Worm (Caenorhabditis elegans) whole organism, late embryonic: ENCODE measurements around the gene nspc-9.
A peak's percentile ranks its signal among the peaks of the same experiment; 100 is the strongest.

Source experiments
- C38D4.7 ChIP-seq: fragments of 200-800 bp; sonication (Bioruptor generic); optimal IDR thresholded peaks from 2 replicates; lab custom pipeline; 2018; ENCODE audit warnings: mild to moderate bottlenecking, missing genetic modification characterization, moderate library complexity, missing compliant biosample characterization
- F13H6.1 ChIP-seq: sonication (generic microtip); optimal IDR thresholded peaks from 2 replicates; lab custom pipeline; 2016; ENCODE audit warnings: missing genetic modification characterization, missing compliant biosample characterization
- K02D7.2 ChIP-seq: sonication (generic microtip); optimal IDR thresholded peaks from 2 replicates; lab custom pipeline; 2017; ENCODE audit warnings: mild to moderate bottlenecking, missing genetic modification characterization, missing compliant biosample characterization
- K09A11.1 ChIP-seq: sonication (generic microtip); optimal IDR thresholded peaks from 2 replicates; lab custom pipeline; 2017; ENCODE audit warnings: antibody characterized with exemption, mild to moderate bottlenecking, missing genetic modification characterization, missing compliant biosample characterization; ENCODE audit not compliant: insufficient read depth
- T23F11.4 ChIP-seq: fragments of 200-800 bp; sonication (Bioruptor generic); optimal IDR thresholded peaks from 2 replicates; lab custom pipeline; 2018; ENCODE audit warnings: mild to moderate bottlenecking, missing genetic modification characterization, missing compliant biosample characterization
- Y22D7AL.16 ChIP-seq: sonication (generic microtip); optimal IDR thresholded peaks from 2 replicates; lab custom pipeline; 2016; ENCODE audit warnings: missing genetic modification characterization, missing compliant biosample characterization
- ahr-1 ChIP-seq: sonication (generic microtip); optimal IDR thresholded peaks from 2 replicates; lab custom pipeline; 2016; ENCODE audit warnings: missing genetic modification characterization, missing compliant biosample characterization
- ceh-2 ChIP-seq: sonication (generic microtip); optimal IDR thresholded peaks from 2 replicates; lab custom pipeline; 2016; ENCODE audit warnings: missing genotype, missing genetic modification characterization, missing compliant biosample characterization
- ceh-22 ChIP-seq: sonication (generic microtip); optimal IDR thresholded peaks from 2 replicates; lab custom pipeline; 2017; ENCODE audit warnings: missing biosample characterization, missing genetic modification characterization
- ceh-24 ChIP-seq: sonication (generic microtip); optimal IDR thresholded peaks from 2 replicates; lab custom pipeline; 2016; ENCODE audit warnings: mild to moderate bottlenecking, missing genetic modification characterization, missing compliant biosample characterization
- ceh-30 ChIP-seq: fragments of 150-350 bp; optimal IDR thresholded peaks from 2 replicates; lab custom pipeline; 2014; ENCODE audit warnings: missing biosample characterization, missing genetic modification characterization
- ceh-34 ChIP-seq: sonication (generic microtip); optimal IDR thresholded peaks from 2 replicates; lab custom pipeline; 2016; ENCODE audit warnings: mild to moderate bottlenecking, missing genetic modification characterization, missing compliant biosample characterization
- ceh-45 ChIP-seq: fragments of 200-800 bp; sonication (Bioruptor generic); IDR thresholded peaks from 2 replicates; pipeline ENCODE4 v1.3.6; 2022; ENCODE audit warnings: missing genetic modification reagents, missing genetic modification characterization, missing compliant biosample characterization
- ceh-48 ChIP-seq: sonication (generic microtip); optimal IDR thresholded peaks from 2 replicates; lab custom pipeline; 2016; ENCODE audit warnings: missing genetic modification characterization, inconsistent platforms, missing compliant biosample characterization
- ceh-9 ChIP-seq: sonication (generic microtip); optimal IDR thresholded peaks from 2 replicates; lab custom pipeline; 2016; ENCODE audit warnings: mild to moderate bottlenecking, missing genetic modification characterization, inconsistent platforms, missing compliant biosample characterization
- che-1 ChIP-seq: sonication (generic microtip); optimal IDR thresholded peaks from 2 replicates; lab custom pipeline; 2016; ENCODE audit warnings: mild to moderate bottlenecking, missing genetic modification characterization, missing compliant biosample characterization
- dve-1 ChIP-seq: sonication (generic microtip); optimal IDR thresholded peaks from 2 replicates; lab custom pipeline; 2017; ENCODE audit warnings: antibody characterized with exemption, mild to moderate bottlenecking, missing genetic modification characterization, missing compliant biosample characterization
- elt-2 ChIP-seq: sonication (generic microtip); optimal IDR thresholded peaks from 2 replicates; lab custom pipeline; 2016; ENCODE audit warnings: missing genetic modification reagents, missing genetic modification characterization, missing compliant biosample characterization
- elt-4 ChIP-seq: sonication (generic microtip); optimal IDR thresholded peaks from 2 replicates; lab custom pipeline; 2016; ENCODE audit warnings: missing genetic modification characterization, missing compliant biosample characterization
- eyg-1 ChIP-seq: sonication (generic microtip); optimal IDR thresholded peaks from 2 replicates; lab custom pipeline; 2016; ENCODE audit warnings: missing genotype, missing genetic modification characterization, missing compliant biosample characterization
- hlh-13 ChIP-seq: fragments of 200-800 bp; sonication (Bioruptor generic); optimal IDR thresholded peaks from 2 replicates; lab custom pipeline; 2018; ENCODE audit warnings: mild to moderate bottlenecking, missing genetic modification characterization, missing compliant biosample characterization
- hlh-30 ChIP-seq: sonication (generic microtip); optimal IDR thresholded peaks from 2 replicates; lab custom pipeline; 2017; ENCODE audit warnings: antibody characterized with exemption, missing genetic modification characterization, missing compliant biosample characterization; ENCODE audit not compliant: insufficient read depth
- hlh-8 ChIP-seq: sonication (generic microtip); optimal IDR thresholded peaks from 2 replicates; lab custom pipeline; 2016; ENCODE audit warnings: missing genotype, missing genetic modification characterization, missing compliant biosample characterization
- madf-2 ChIP-seq: sonication (generic microtip); optimal IDR thresholded peaks from 2 replicates; lab custom pipeline; 2017; ENCODE audit warnings: missing genetic modification characterization, missing compliant biosample characterization
- nhr-232 ChIP-seq: sonication (generic microtip); optimal IDR thresholded peaks from 2 replicates; lab custom pipeline; 2016; ENCODE audit warnings: missing genetic modification characterization, missing compliant biosample characterization
- odd-2 ChIP-seq: sonication (generic microtip); optimal IDR thresholded peaks from 2 replicates; lab custom pipeline; 2017; ENCODE audit warnings: antibody characterized with exemption, mild to moderate bottlenecking, missing genetic modification characterization, missing compliant biosample characterization
- pag-3 ChIP-seq: sonication (generic microtip); optimal IDR thresholded peaks from 2 replicates; lab custom pipeline; 2016; ENCODE audit warnings: missing compliant biosample characterization, missing genetic modification characterization, borderline replicate concordance
- pax-1 ChIP-seq: fragments of 150-350 bp; optimal IDR thresholded peaks from 2 replicates; lab custom pipeline; 2014; ENCODE audit warnings: missing biosample characterization, missing genetic modification characterization
- pha-4 ChIP-seq: fragments of 150-350 bp; optimal IDR thresholded peaks from 2 replicates; lab custom pipeline; 2018; ENCODE audit warnings: missing biosample characterization, missing genetic modification reagents, missing genetic modification characterization
- pqm-1 ChIP-seq: sonication (generic microtip); optimal IDR thresholded peaks from 2 replicates; lab custom pipeline; 2016; ENCODE audit warnings: missing genetic modification characterization, missing compliant biosample characterization
- pros-1 ChIP-seq: fragments of 150-350 bp; optimal IDR thresholded peaks from 2 replicates; lab custom pipeline; 2014; ENCODE audit warnings: missing biosample characterization, missing genetic modification reagents, missing genetic modification characterization
- rnt-1 ChIP-seq: sonication (generic microtip); optimal IDR thresholded peaks from 2 replicates; lab custom pipeline; 2016; ENCODE audit warnings: missing genetic modification characterization, missing compliant biosample characterization
- sox-2 ChIP-seq: fragments of 200-800 bp; sonication (Bioruptor generic); IDR thresholded peaks from 2 replicates; pipeline ENCODE4 v1.3.6; 2022; ENCODE audit warnings: missing genetic modification reagents, missing genetic modification characterization, missing compliant biosample characterization
- sox-4 ChIP-seq: sonication (generic microtip); optimal IDR thresholded peaks from 2 replicates; lab custom pipeline; 2017; ENCODE audit warnings: mild to moderate bottlenecking, missing genetic modification characterization, inconsistent platforms, missing compliant biosample characterization
- syd-9 ChIP-seq: sonication (generic microtip); optimal IDR thresholded peaks from 2 replicates; lab custom pipeline; 2016; ENCODE audit warnings: mild to moderate bottlenecking, missing genetic modification characterization, moderate library complexity, missing compliant biosample characterization
- tbx-2 ChIP-seq: sonication (generic microtip); optimal IDR thresholded peaks from 2 replicates; lab custom pipeline; 2016; ENCODE audit warnings: missing genetic modification characterization, missing compliant biosample characterization
- tbx-7 ChIP-seq: sonication (generic microtip); optimal IDR thresholded peaks from 2 replicates; lab custom pipeline; 2016; ENCODE audit warnings: missing genotype, missing genetic modification characterization, missing compliant biosample characterization
- unc-3 ChIP-seq, 2 experiments: fragments of 200-800 bp in 1 of 2; sonication (Bioruptor generic) in 1 of 2; sonication (generic microtip) in 1 of 2; conservative IDR thresholded peaks in 1 of 2; optimal IDR thresholded peaks in 1 of 2; 2 replicates each; pipeline versions ENCODE4 v1.3.6 to Lab custom; 2016 to 2022; ENCODE audit warnings: missing compliant biosample characterization in 2 of 2, missing genetic modification characterization in 2 of 2, missing genetic modification reagents in 1 of 2
- unc-42 ChIP-seq: sonication (generic microtip); optimal IDR thresholded peaks from 2 replicates; lab custom pipeline; 2016; ENCODE audit warnings: missing genotype, missing genetic modification characterization, missing compliant biosample characterization
- unc-55 ChIP-seq: sonication (generic microtip); optimal IDR thresholded peaks from 2 replicates; lab custom pipeline; 2017; ENCODE audit warnings: missing biosample characterization, missing genetic modification reagents, missing genetic modification characterization
- zip-5 ChIP-seq: sonication (generic microtip); optimal IDR thresholded peaks from 2 replicates; lab custom pipeline; 2016; ENCODE audit warnings: missing genetic modification characterization, missing compliant biosample characterization

nspc-9 gene

DNA sequence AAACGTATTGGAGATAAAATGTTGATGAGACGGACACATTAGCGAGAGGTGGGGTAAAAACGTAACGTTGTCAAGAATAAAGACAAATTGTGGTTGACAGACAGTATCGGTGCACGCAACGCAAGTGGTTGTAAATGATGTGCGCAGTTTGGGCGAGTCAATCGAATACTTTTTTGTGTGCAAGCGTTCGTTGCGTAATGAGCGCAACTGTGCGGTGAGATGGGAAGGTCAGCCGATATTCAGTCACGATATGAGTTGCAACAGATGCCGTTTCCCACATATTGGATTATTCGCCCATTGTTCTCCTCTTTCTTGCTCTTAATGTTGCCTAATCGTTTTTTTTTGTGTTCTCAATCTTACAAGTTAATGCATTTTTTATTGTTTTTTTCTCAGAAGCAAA lies 22.4 kb downstream of the nspc-9 start, which contains the start of gene ceh-40:
Gene ceh-40, minus strand, starts transcription at position 41 of the 400 bp plus-strand sequence.
- no peak for TF ChIP-seq elt-4 (tag; lab: Kevin White, UChicago)
- TF ChIP-seq sox-4, result no peak
- TF ChIP-seq K02D7.2 (tag; lab: Kevin White, UChicago), result no peak
- TF ChIP-seq pax-1 (tag; lab: Kevin White, UChicago), result no peak
- TF ChIP-seq unc-55 (GFP tag; lab: Kevin White, UChicago), result peak; percentile 49
- no peak for TF ChIP-seq zip-5
- TF ChIP-seq Y22D7AL.16 (tag; lab: Kevin White, UChicago), result no peak
- no peak for TF ChIP-seq ceh-9
- TF ChIP-seq hlh-13 (GFP tag; lab: Kevin White, UChicago), result no peak
- no peak for TF ChIP-seq ceh-45
- TF ChIP-seq eyg-1 (tag; lab: Kevin White, UChicago), result no peak
- peak; percentile 26 for TF ChIP-seq elt-2
- TF ChIP-seq ceh-48 (tag; lab: Kevin White, UChicago), result no peak
- no peak for TF ChIP-seq ceh-2 (tag; lab: Kevin White, UChicago)
- no peak for TF ChIP-seq dve-1 (tag; lab: Kevin White, UChicago)
- TF ChIP-seq hlh-8 (tag; lab: Kevin White, UChicago), result no peak
- TF ChIP-seq tbx-2, result peak; percentile 35
- no peak for TF ChIP-seq K09A11.1 (tag; lab: Kevin White, UChicago)
- TF ChIP-seq nhr-232, result no peak
- TF ChIP-seq hlh-30, result no peak
- no peak for TF ChIP-seq ahr-1 (tag; lab: Kevin White, UChicago)
- TF ChIP-seq che-1, result no peak

DNA sequence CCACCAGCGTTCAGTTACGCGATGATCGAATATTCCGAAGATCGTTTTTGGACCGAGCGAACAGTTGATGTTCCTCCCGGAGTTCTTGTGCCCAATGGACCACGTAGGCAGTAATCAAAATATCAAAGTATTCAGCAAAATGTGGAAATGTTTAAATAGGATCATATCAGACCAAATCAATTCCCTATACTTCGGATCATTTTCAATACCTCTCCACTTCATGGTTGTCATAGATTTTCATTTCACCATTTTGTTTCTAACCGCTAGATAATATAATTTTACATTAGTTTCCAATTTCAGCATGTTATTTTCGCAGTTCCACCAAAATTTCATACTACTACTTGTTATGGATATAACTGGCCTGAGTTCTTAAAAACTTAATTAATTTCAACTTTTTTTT lies 25.6 kb downstream of the nspc-9 start:
- no peak for TF ChIP-seq sox-2 (GFP tag; lab: Robert Waterston, UW)
- TF ChIP-seq unc-42 (tag; lab: Kevin White, UChicago), result no peak

DNA sequence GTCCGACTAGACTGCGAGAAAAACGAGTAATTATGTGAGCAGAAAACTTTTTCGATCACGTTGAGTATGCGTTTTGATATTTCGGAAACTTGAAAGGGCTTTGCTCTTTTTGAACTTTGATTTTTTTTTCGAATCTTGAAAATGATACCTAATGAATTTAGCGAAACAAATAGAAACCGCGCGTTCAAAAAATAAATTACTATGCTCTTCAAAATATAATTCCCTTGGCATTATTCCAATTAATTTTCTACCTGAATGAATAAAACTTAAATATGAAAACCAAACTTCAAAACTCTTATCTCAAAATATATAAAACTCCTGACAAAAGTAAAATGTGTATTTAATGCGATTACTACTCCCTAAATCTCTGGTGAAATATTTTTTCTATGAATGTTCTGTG lies 27.9 kb downstream of the nspc-9 start, which contains the start of gene xtr-2:
Gene xtr-2, plus strand, starts transcription at position 301 of the 400 bp plus-strand sequence.
- TF ChIP-seq odd-2 (tag; lab: Kevin White, UChicago) (no peak), pag-3 (tag; lab: Kevin White, UChicago) (no peak), Y22D7AL.16 (tag; lab: Kevin White, UChicago) (no peak), ceh-24 (tag; lab: Kevin White, UChicago) (no peak), syd-9 (tag; lab: Kevin White, UChicago) (no peak), ceh-2 (tag; lab: Kevin White, UChicago) (no peak), hlh-13 (GFP tag; lab: Kevin White, UChicago) (no peak), rnt-1 (no peak), ahr-1 (tag; lab: Kevin White, UChicago) (no peak), tbx-7 (tag; lab: Kevin White, UChicago) (no peak), K02D7.2 (tag; lab: Kevin White, UChicago) (no peak), eyg-1 (tag; lab: Kevin White, UChicago) (no peak), ceh-30 (no peak), zip-5 (no peak)
- TF ChIP-seq, all 69 proteins: peak for 0

DNA sequence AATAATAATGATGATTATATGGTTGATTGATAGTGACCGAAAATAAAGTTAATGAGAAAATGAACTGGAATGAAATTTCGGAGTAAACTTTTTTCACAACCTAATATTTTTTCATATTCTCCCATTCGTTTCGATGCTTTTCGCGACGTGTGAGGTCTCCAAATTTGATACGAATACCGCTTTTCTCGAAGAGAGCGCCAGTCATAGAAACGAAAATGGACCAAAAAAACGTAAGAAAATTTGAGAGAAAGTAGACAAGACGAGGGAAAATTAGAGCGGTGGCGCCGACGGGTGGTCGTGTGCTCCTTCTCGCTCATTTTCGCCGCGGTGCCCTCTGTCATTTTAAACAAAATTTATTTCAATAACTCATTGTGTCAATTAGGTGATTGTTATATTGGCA lies 28.8 kb downstream of the nspc-9 start:
- TF ChIP-seq ceh-30 (no peak), ceh-34 (tag; lab: Kevin White, UChicago) (no peak), F13H6.1 (tag; lab: Kevin White, UChicago) (no peak), unc-3 (GFP tag; conservative IDR thresholded peaks at IDR 0.05; lab: Robert Waterston, UW) (no peak), unc-3 (tag; optimal IDR thresholded peaks at IDR 0.05; lab: Kevin White, UChicago) (no peak), pqm-1 (tag; lab: Kevin White, UChicago) (no peak), unc-42 (tag; lab: Kevin White, UChicago) (no peak), zip-5 (no peak), pros-1 (tag; lab: Kevin White, UChicago) (no peak), C38D4.7 (GFP tag; lab: Kevin White, UChicago) (no peak), ceh-22 (tag; lab: Kevin White, UChicago) (no peak), T23F11.4 (GFP tag; lab: Kevin White, UChicago) (no peak), dve-1 (tag; lab: Kevin White, UChicago) (no peak), pha-4 (tag; lab: Kevin White, UChicago) (no peak), pax-1 (tag; lab: Kevin White, UChicago) (no peak), madf-2 (tag; lab: Kevin White, UChicago) (no peak)
